Worm (Caenorhabditis elegans): ENCODE results near the gene pig-1.

DNA sequence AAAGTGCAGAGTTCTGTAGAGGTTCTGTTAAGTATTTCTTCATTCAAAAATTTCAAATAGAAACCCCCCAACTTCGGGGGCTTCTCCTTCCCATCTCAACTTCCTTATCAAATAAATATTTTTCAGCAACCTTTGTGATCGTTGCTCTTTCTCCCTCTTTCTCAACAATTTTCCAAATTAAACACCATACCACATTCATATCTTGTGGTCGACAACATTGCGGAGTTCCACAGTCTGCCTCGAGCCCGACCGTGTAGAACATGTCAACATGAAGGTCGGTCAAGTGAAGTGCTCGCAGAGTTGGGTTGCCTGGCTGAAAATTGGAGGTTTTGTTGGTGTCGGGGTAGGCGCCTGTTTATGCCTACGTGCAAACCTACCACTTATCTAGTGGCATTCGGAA is 3.3 kb upstream of the pig-1 start:
- TF ChIP-seq snpc-4 (tag; optimal IDR thresholded peaks at IDR 0.05) = no peak
- no peak for TF ChIP-seq nhr-237 (tag; optimal IDR thresholded peaks at IDR 0.05)
- TF ChIP-seq elt-1 (tag; optimal IDR thresholded peaks at IDR 0.05) = no peak
- TF ChIP-seq lsy-2 (tag; optimal IDR thresholded peaks at IDR 0.05) = no peak
- TF ChIP-seq nhr-6 (tag; optimal IDR thresholded peaks at IDR 0.05) = no peak
- TF ChIP-seq ama-1 (optimal IDR thresholded peaks at IDR 0.05) = no peak

Data from whole organism, L2 larva.